Fruit fly (Drosophila melanogaster) whole organism, embryonic: ENCODE measurements around the gene Atg12.

ENCODE experiments used
- Ada2b ChIP-seq: fragments of 200-800 bp; sonication (Bioruptor generic); IDR thresholded peaks from 2 replicates; pipeline ENCODE4 v1.3.6; 2022; ENCODE audit warnings: missing biosample characterization, missing genetic modification characterization
- Blimp-1 ChIP-seq: fragments of 200-800 bp; sonication (Bioruptor generic); optimal IDR thresholded peaks from 3 replicates; lab custom pipeline; 2018; ENCODE audit warnings: missing biosample characterization, missing genetic modification characterization, mild to moderate bottlenecking, moderate library complexity, missing genetic modification reagents
- CG11560 ChIP-seq: fragments of 200-800 bp; sonication (Bioruptor generic); IDR thresholded peaks from 3 replicates; pipeline ENCODE4 v1.3.6; 2022; ENCODE audit warnings: missing biosample characterization, missing genetic modification characterization
- CG1233 ChIP-seq: fragments of 200-800 bp; sonication (Bioruptor generic); optimal IDR thresholded peaks from 4 replicates; lab custom pipeline; 2018; ENCODE audit warnings: missing biosample characterization, mild to moderate bottlenecking, missing genetic modification characterization
- CG14014 ChIP-seq: fragments of 200-800 bp; sonication (Bioruptor generic); IDR thresholded peaks from 2 replicates; pipeline ENCODE4 v1.3.6; 2022; ENCODE audit warnings: missing biosample characterization, missing genetic modification characterization
- CG14710 ChIP-seq: fragments of 200-800 bp; sonication (Bioruptor generic); optimal IDR thresholded peaks from 3 replicates; lab custom pipeline; 2019; ENCODE audit warnings: missing biosample characterization, mild to moderate bottlenecking, missing genetic modification characterization, moderate library complexity
- CG15601 ChIP-seq: fragments of 200-800 bp; sonication (Bioruptor generic); optimal IDR thresholded peaks from 3 replicates; lab custom pipeline; 2019; ENCODE audit warnings: missing biosample characterization, mild to moderate bottlenecking, missing genetic modification characterization, moderate library complexity
- CG2129 ChIP-seq: fragments of 200-800 bp; sonication (Bioruptor generic); IDR thresholded peaks from 2 replicates; pipeline ENCODE4 v1.3.6; 2022; ENCODE audit warnings: missing biosample characterization, missing genetic modification characterization; ENCODE audit not compliant: partially characterized antibody
- CG31224 ChIP-seq: fragments of 200-800 bp; sonication (Bioruptor generic); IDR thresholded peaks from 2 replicates; pipeline ENCODE4 v1.3.6; 2022; ENCODE audit warnings: missing biosample characterization, missing genetic modification characterization
- CG31388 ChIP-seq: fragments of 200-800 bp; sonication (Bioruptor generic); optimal IDR thresholded peaks from 2 replicates; lab custom pipeline; 2016; ENCODE audit warnings: missing biosample characterization, missing genetic modification characterization
- CG3163 ChIP-seq: fragments of 200-800 bp; sonication (Bioruptor generic); optimal IDR thresholded peaks from 3 replicates; lab custom pipeline; 2016; ENCODE audit warnings: missing biosample characterization, missing genetic modification characterization
- CG32532 ChIP-seq: fragments of 200-800 bp; sonication (Bioruptor generic); IDR thresholded peaks from 2 replicates; pipeline ENCODE4 v1.3.6; 2022; ENCODE audit warnings: missing biosample characterization, missing genetic modification characterization
- CG3838 ChIP-seq: fragments of 200-800 bp; sonication (Bioruptor generic); optimal IDR thresholded peaks from 3 replicates; lab custom pipeline; 2016; ENCODE audit warnings: missing biosample characterization, missing genetic modification characterization
- CG4328 ChIP-seq: fragments of 200-800 bp; sonication (Bioruptor generic); optimal IDR thresholded peaks from 3 replicates; lab custom pipeline; 2017; ENCODE audit warnings: missing biosample characterization, missing genetic modification reagents, missing genetic modification characterization
- CG4617 ChIP-seq: fragments of 200-800 bp; sonication (Bioruptor generic); optimal IDR thresholded peaks from 3 replicates; lab custom pipeline; 2016; ENCODE audit warnings: missing biosample characterization, missing genetic modification characterization, borderline replicate concordance
- CG5245 ChIP-seq: fragments of 200-800 bp; sonication (Bioruptor generic); optimal IDR thresholded peaks from 3 replicates; lab custom pipeline; 2016; ENCODE audit warnings: missing biosample characterization, missing genetic modification characterization
- CG6689 ChIP-seq: fragments of 200-800 bp; sonication (Bioruptor generic); IDR thresholded peaks from 2 replicates; pipeline ENCODE4 v1.3.6; 2022; ENCODE audit warnings: missing biosample characterization, missing genetic modification characterization
- CG7556 ChIP-seq: fragments of 200-800 bp; sonication (Bioruptor generic); optimal IDR thresholded peaks from 2 replicates; lab custom pipeline; 2017; ENCODE audit warnings: missing biosample characterization, mild to moderate bottlenecking, missing genetic modification characterization
- CG8924 ChIP-seq: fragments of 200-800 bp; optimal IDR thresholded peaks from 3 replicates; lab custom pipeline; 2019; ENCODE audit warnings: missing biosample characterization, mild to moderate bottlenecking, missing genetic modification characterization, moderate library complexity
- CG9797 ChIP-seq: fragments of 200-800 bp; sonication (Bioruptor generic); optimal IDR thresholded peaks from 3 replicates; lab custom pipeline; 2018; ENCODE audit warnings: missing biosample characterization, mild to moderate bottlenecking, missing genetic modification characterization
- Dp ChIP-seq: fragments of 200-800 bp; sonication (Bioruptor generic); optimal IDR thresholded peaks from 2 replicates; lab custom pipeline; 2018; ENCODE audit warnings: missing biosample characterization, mild to moderate bottlenecking, missing genetic modification characterization, moderate library complexity
- Dref ChIP-seq: fragments of 200-800 bp; sonication (Bioruptor generic); IDR thresholded peaks from 2 replicates; pipeline ENCODE4 v1.3.6; 2022; ENCODE audit warnings: missing biosample characterization, missing genetic modification characterization
- HLH3B ChIP-seq: fragments of 200-800 bp; sonication (Bioruptor generic); IDR thresholded peaks from 2 replicates; pipeline ENCODE4 v1.3.6; 2022; ENCODE audit warnings: missing biosample characterization, missing genetic modification characterization
- HLH4C ChIP-seq: fragments of 200-800 bp; sonication (Bioruptor generic); IDR thresholded peaks from 3 replicates; pipeline ENCODE4 v1.3.6; 2022; ENCODE audit warnings: missing biosample characterization, missing genetic modification characterization; ENCODE audit not compliant: partially characterized antibody
- HLHmδ ChIP-seq: fragments of 200-800 bp; sonication (Bioruptor generic); optimal IDR thresholded peaks from 2 replicates; lab custom pipeline; 2018; ENCODE audit warnings: missing biosample characterization, mild to moderate bottlenecking, missing genetic modification characterization, moderate library complexity
- MBD-R2 ChIP-seq: fragments of 200-800 bp; sonication (Bioruptor generic); IDR thresholded peaks from 2 replicates; pipeline ENCODE4 v1.3.6; 2022; ENCODE audit warnings: missing biosample characterization, missing genetic modification characterization
- Med ChIP-seq: fragments of 200-800 bp; sonication (Bioruptor generic); peaks from one replicate; lab custom pipeline; 2016; ENCODE audit warnings: missing biosample characterization, missing genetic modification characterization, mild to moderate bottlenecking, inconsistent platforms, moderate library complexity
- Myb ChIP-seq: fragments of 200-800 bp; sonication (Bioruptor generic); optimal IDR thresholded peaks from 2 replicates; lab custom pipeline; 2016; ENCODE audit warnings: missing biosample characterization, missing genetic modification characterization
- Oli ChIP-seq: fragments of 200-800 bp; sonication (Bioruptor generic); optimal IDR thresholded peaks from 2 replicates; lab custom pipeline; 2018; ENCODE audit warnings: missing biosample characterization, mild to moderate bottlenecking, missing genetic modification characterization, moderate library complexity
- Ptx1 ChIP-seq: fragments of 200-800 bp; sonication (Bioruptor generic); IDR thresholded peaks from 2 replicates; pipeline ENCODE4 v1.3.6; 2022; ENCODE audit warnings: missing biosample characterization, missing genetic modification characterization
- Scr ChIP-seq: fragments of 200-800 bp; sonication (Bioruptor generic); IDR thresholded peaks from 2 replicates; pipeline ENCODE4 v1.3.6; 2022; ENCODE audit warnings: missing biosample characterization, missing genetic modification characterization; ENCODE audit not compliant: partially characterized antibody
- YL-1 ChIP-seq: fragments of 200-800 bp; sonication (Bioruptor generic); optimal IDR thresholded peaks from 3 replicates; lab custom pipeline; 2017; ENCODE audit warnings: missing biosample characterization, mild to moderate bottlenecking, missing genetic modification characterization
- cg ChIP-seq: fragments of 200-800 bp; sonication (Bioruptor generic); optimal IDR thresholded peaks from 3 replicates; lab custom pipeline; 2019; ENCODE audit warnings: missing biosample characterization, mild to moderate bottlenecking, missing genetic modification characterization, moderate library complexity
- crp ChIP-seq, 2 experiments: fragments of 200-800 bp; sonication (Bioruptor generic); optimal IDR thresholded peaks; 2 replicates in 1 of 2; 3 replicates in 1 of 2; lab custom pipeline; 2017; ENCODE audit warnings: missing biosample characterization in 2 of 2, missing genetic modification characterization in 2 of 2, mild to moderate bottlenecking in 1 of 2, moderate library complexity in 1 of 2
- eyg ChIP-seq: fragments of 200-800 bp; sonication (Bioruptor generic); optimal IDR thresholded peaks from 3 replicates; lab custom pipeline; 2016; ENCODE audit warnings: missing biosample characterization, missing genetic modification characterization
- gcm ChIP-seq: fragments of 200-800 bp; sonication (Bioruptor generic); optimal IDR thresholded peaks from 2 replicates; lab custom pipeline; 2019; ENCODE audit warnings: missing biosample characterization, mild to moderate bottlenecking, missing genetic modification characterization, moderate library complexity
- ham ChIP-seq: fragments of 200-800 bp; sonication (Bioruptor generic); IDR thresholded peaks from 2 replicates; pipeline ENCODE4 v1.3.6; 2022; ENCODE audit warnings: missing biosample characterization, missing genetic modification characterization
- hbn ChIP-seq: fragments of 200-800 bp; sonication (Bioruptor generic); IDR thresholded peaks from 2 replicates; pipeline ENCODE4 v1.3.6; 2022; ENCODE audit warnings: missing biosample characterization, missing genetic modification characterization; ENCODE audit not compliant: partially characterized antibody
- ken ChIP-seq: fragments of 200-800 bp; sonication (Bioruptor generic); IDR thresholded peaks from 3 replicates; pipeline ENCODE4 v1.3.6; 2022; ENCODE audit warnings: missing biosample characterization, missing genetic modification characterization
- luna ChIP-seq: fragments of 200-800 bp; sonication (Bioruptor generic); optimal IDR thresholded peaks from 2 replicates; lab custom pipeline; 2016; ENCODE audit warnings: missing biosample characterization, missing genetic modification characterization
- sens ChIP-seq: fragments of 200-800 bp; sonication (Bioruptor generic); peaks from one replicate; lab custom pipeline; 2016; ENCODE audit warnings: missing biosample characterization, missing genetic modification characterization
- seq ChIP-seq: fragments of 200-800 bp; sonication (Bioruptor generic); IDR thresholded peaks from 2 replicates; pipeline ENCODE4 v1.3.6; 2022; ENCODE audit warnings: missing biosample characterization, missing genetic modification characterization
- shn ChIP-seq: fragments of 200-800 bp; sonication (Bioruptor generic); optimal IDR thresholded peaks from 3 replicates; lab custom pipeline; 2016; ENCODE audit warnings: missing biosample characterization, missing genetic modification characterization
- sug ChIP-seq: fragments of 200-800 bp; optimal IDR thresholded peaks from 2 replicates; lab custom pipeline; 2019; ENCODE audit warnings: missing biosample characterization, mild to moderate bottlenecking, missing genetic modification characterization, moderate library complexity
- tup ChIP-seq: fragments of 200-800 bp; sonication (Bioruptor generic); optimal IDR thresholded peaks from 2 replicates; lab custom pipeline; 2016; ENCODE audit warnings: missing biosample characterization, mild to moderate bottlenecking, missing genetic modification characterization, moderate library complexity
- unc-4 ChIP-seq: fragments of 200-800 bp; sonication (Bioruptor generic); IDR thresholded peaks from 2 replicates; pipeline ENCODE4 v1.3.6; 2022; ENCODE audit warnings: missing biosample characterization, missing genetic modification characterization; ENCODE audit not compliant: partially characterized antibody
- usp ChIP-seq: fragments of >200 bp; optimal IDR thresholded peaks from 2 replicates; lab custom pipeline; 2017; ENCODE audit warnings: missing biosample characterization, missing genetic modification characterization
- vfl ChIP-seq: fragments of 200-800 bp; sonication (Bioruptor generic); optimal IDR thresholded peaks from 2 replicates; lab custom pipeline; 2016; ENCODE audit warnings: missing biosample characterization, missing genetic modification characterization

The Atg12 gene

dm6 chr3L:12118156-12118555 is 18.6 kb upstream of the Atg12 start, which contains the start of gene ssp (continued):
- TF ChIP-seq Med (GFP tag; lab: Kevin White, UChicago) = peak; percentile 47
- no peak for TF ChIP-seq CG4328 (GFP tag; lab: Kevin White, UChicago)
- TF ChIP-seq Myb = no peak
- TF ChIP-seq Blimp-1 = no peak
- TF ChIP-seq CG32532 (GFP tag; lab: Robert Waterston, UW) = no peak
- peak; percentile 89 for TF ChIP-seq unc-4 (GFP tag; lab: Robert Waterston, UW)
- peak; percentile 75 for TF ChIP-seq MBD-R2
- peak; percentile 75 for TF ChIP-seq CG2129
- TF ChIP-seq CG1233 (GFP tag; lab: Kevin White, UChicago) = no peak
- no peak for TF ChIP-seq CG31388
- TF ChIP-seq Scr (GFP tag; lab: Robert Waterston, UW) = peak; percentile 84
- no peak for TF ChIP-seq CG7556
- no peak for TF ChIP-seq CG3163 (GFP tag; lab: Kevin White, UChicago)
- no peak for TF ChIP-seq shn
- no peak for TF ChIP-seq CG15601
- TF ChIP-seq CG5245 (GFP tag; lab: Kevin White, UChicago) = no peak
- TF ChIP-seq ham (GFP tag; lab: Robert Waterston, UW) = no peak
- no peak for TF ChIP-seq luna (GFP tag; lab: Kevin White, UChicago)
- no peak for TF ChIP-seq CG6689 (GFP tag; lab: Robert Waterston, UW)
- no peak for TF ChIP-seq HLHmδ
- peak; percentile 47 for TF ChIP-seq Dp (GFP tag; lab: Kevin White, UChicago)
- TF ChIP-seq HLH3B (GFP tag; lab: Robert Waterston, UW) = no peak
- TF ChIP-seq crp (GFP tag; optimal IDR thresholded peaks at IDR 0.05; lab: Kevin White, UChicago) = no peak
- TF ChIP-seq hbn (GFP tag; lab: Robert Waterston, UW) = peak; percentile 82
- TF ChIP-seq CG8924 = peak; percentile 4
- peak; percentile 87 for TF ChIP-seq Dref (GFP tag; lab: Robert Waterston, UW)
- no peak for TF ChIP-seq CG14014 (GFP tag; lab: Robert Waterston, UW)
- TF ChIP-seq Ptx1 = no peak
- no peak for TF ChIP-seq tup
- TF ChIP-seq gcm (GFP tag; lab: Kevin White, UChicago) = peak; percentile 9
- no peak for TF ChIP-seq vfl (GFP tag; lab: Kevin White, UChicago)
- TF ChIP-seq CG14710 (tag; lab: Kevin White, UChicago) = peak; percentile 5
- no peak for TF ChIP-seq CG3838 (GFP tag; lab: Kevin White, UChicago)
- TF ChIP-seq eyg (GFP tag; lab: Kevin White, UChicago) = no peak
- TF ChIP-seq ken (GFP tag; lab: Robert Waterston, UW) = no peak
- TF ChIP-seq usp (GFP tag; lab: Kevin White, UChicago) = no peak
- no peak for TF ChIP-seq sug (tag; lab: Kevin White, UChicago)
- peak; percentile 28 for TF ChIP-seq YL-1 (GFP tag; lab: Kevin White, UChicago)
- no peak for TF ChIP-seq seq (GFP tag; lab: Robert Waterston, UW)
- TF ChIP-seq Ada2b (GFP tag; lab: Robert Waterston, UW) = no peak

dm6 chr3L:12118631-12119030 is 18.1 kb upstream of the Atg12 start:
- TF ChIP-seq HLH4C (no peak), CG11560 (tag; lab: Robert Waterston, UW) (0 out of 3 replicates have a peak, but pooled peaks have one; percentile 10), sens (GFP tag; lab: Kevin White, UChicago) (peak; percentile 12), CG9797 (GFP tag; lab: Kevin White, UChicago) (no peak), cg (GFP tag; lab: Kevin White, UChicago) (no peak), CG31224 (GFP tag; lab: Robert Waterston, UW) (no peak), Oli (tag; lab: Kevin White, UChicago) (no peak), CG4617 (GFP tag; lab: Kevin White, UChicago) (no peak)
- TF ChIP-seq, all 482 proteins: peak for 2
